Fruit fly (Drosophila melanogaster) whole organism, adult: ENCODE measurements around the gene CG31917.

ENCODE experiments used
- CG12768 ChIP-seq: fragments of 200-800 bp; sonication (Bioruptor generic); optimal IDR thresholded peaks from 2 replicates; lab custom pipeline; 2017; ENCODE audit warnings: missing biosample characterization, missing genetic modification characterization, mild to moderate bottlenecking, moderate library complexity, missing genetic modification reagents
- CG1620 ChIP-seq: fragments of 200-800 bp; sonication (Bioruptor generic); optimal IDR thresholded peaks from 2 replicates; lab custom pipeline; 2016; ENCODE audit warnings: missing biosample characterization, missing genetic modification characterization
- CG33017 ChIP-seq: fragments of 200-800 bp; sonication (Bioruptor generic); optimal IDR thresholded peaks from 2 replicates; lab custom pipeline; 2018; ENCODE audit warnings: missing biosample characterization, mild to moderate bottlenecking, missing genetic modification characterization, moderate library complexity
- CG7045 ChIP-seq: fragments of 200-800 bp; sonication (Bioruptor generic); optimal IDR thresholded peaks from 2 replicates; lab custom pipeline; 2017; ENCODE audit warnings: missing biosample characterization, mild to moderate bottlenecking, missing genetic modification characterization
- CG7101 ChIP-seq: fragments of 200-800 bp; sonication (Bioruptor generic); optimal IDR thresholded peaks from 2 replicates; lab custom pipeline; 2018; ENCODE audit warnings: missing biosample characterization, mild to moderate bottlenecking, missing genetic modification characterization, moderate library complexity
- Crg-1 ChIP-seq: fragments of 200-800 bp; sonication (Bioruptor generic); optimal IDR thresholded peaks from 2 replicates; lab custom pipeline; 2016; ENCODE audit warnings: missing biosample characterization, missing genetic modification characterization
- Hr96 ChIP-seq: fragments of 200-800 bp; sonication (Bioruptor generic); optimal IDR thresholded peaks from 2 replicates; lab custom pipeline; 2016; ENCODE audit warnings: missing biosample characterization, missing genetic modification characterization
- Mnt ChIP-seq: fragments of 200-800 bp; sonication (Bioruptor generic); optimal IDR thresholded peaks from 2 replicates; lab custom pipeline; 2016; ENCODE audit warnings: missing biosample characterization, mild to moderate bottlenecking, missing genetic modification characterization
- bab1 ChIP-seq: fragments of 200-800 bp; sonication (Bioruptor generic); optimal IDR thresholded peaks from 3 replicates; lab custom pipeline; 2019; ENCODE audit warnings: missing biosample characterization, mild to moderate bottlenecking, missing genetic modification characterization, moderate library complexity
- cic ChIP-seq: fragments of 200-800 bp; sonication (Bioruptor generic); optimal IDR thresholded peaks from 2 replicates; lab custom pipeline; 2017; ENCODE audit warnings: missing biosample characterization, mild to moderate bottlenecking, missing genetic modification characterization, moderate library complexity
- kay ChIP-seq: fragments of 200-800 bp; sonication (Bioruptor generic); peaks from one replicate; lab custom pipeline; 2016; ENCODE audit warnings: missing biosample characterization, missing genetic modification characterization, borderline replicate concordance
- tj ChIP-seq: fragments of 200-800 bp; sonication (Bioruptor generic); optimal IDR thresholded peaks from 3 replicates; lab custom pipeline; 2017; ENCODE audit warnings: missing biosample characterization, mild to moderate bottlenecking, missing genetic modification characterization, moderate library complexity

DNA sequence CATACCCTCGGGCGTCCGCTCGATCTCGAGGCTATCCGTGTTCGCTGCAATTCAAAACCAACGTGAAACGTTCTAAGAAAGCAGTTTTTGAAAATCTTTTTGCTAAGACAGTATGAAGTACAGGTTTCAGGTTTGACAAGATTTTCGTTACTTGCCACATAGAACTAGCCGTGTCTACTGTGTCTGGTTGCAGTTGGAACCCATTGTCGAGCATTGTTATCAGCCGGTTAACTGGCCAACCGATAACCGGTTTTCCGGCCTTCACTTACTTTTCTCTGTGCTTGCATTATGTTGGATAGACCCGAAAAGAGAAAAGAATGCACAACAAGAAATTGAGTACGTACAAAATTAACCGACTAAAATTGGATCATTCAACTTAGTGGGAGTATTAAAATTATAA, 39.3 kb upstream of the CG31917 start:
- no peak for TF ChIP-seq Hr96 (GFP tag; lab: Kevin White, UChicago)
- no peak for TF ChIP-seq cic (GFP tag; lab: Kevin White, UChicago)
- no peak for TF ChIP-seq Mnt (GFP tag; lab: Kevin White, UChicago)
- no peak for TF ChIP-seq CG33017 (tag; lab: Kevin White, UChicago)
- no peak for TF ChIP-seq CG7101 (tag; lab: Kevin White, UChicago)
- no peak for TF ChIP-seq tj (GFP tag; lab: Kevin White, UChicago)
- TF ChIP-seq Crg-1 (GFP tag; lab: Kevin White, UChicago), result no peak
- TF ChIP-seq CG1620, result no peak
- no peak for TF ChIP-seq kay (GFP tag; lab: Kevin White, UChicago)
- no peak for TF ChIP-seq bab1
- TF ChIP-seq CG7045 (GFP tag; lab: Kevin White, UChicago), result no peak
- no peak for TF ChIP-seq CG12768 (GFP tag; lab: Kevin White, UChicago)
